Fruit fly (Drosophila melanogaster): Measurements from ENCODE around the gene CG2924.

The CG2924 gene

dm6 chrX:2222181-2222790 is 48.3 kb downstream of the CG2924 start, which contains the start of gene Vinc (continued):
- TF ChIP-seq CG7928 (GFP tag; optimal IDR thresholded peaks at IDR 0.05) = peak; percentile 63
- TF ChIP-seq Max (GFP tag; optimal IDR thresholded peaks at IDR 0.05) = peak; percentile 81
- TF ChIP-seq dati (GFP tag; IDR thresholded peaks at IDR 0.05) = no peak
- TF ChIP-seq p53 (GFP tag; optimal IDR thresholded peaks at IDR 0.05) = peak; percentile 72
- peak; percentile 61 for TF ChIP-seq zen (tag; optimal IDR thresholded peaks at IDR 0.05)
- TF ChIP-seq Antp (GFP tag; optimal IDR thresholded peaks at IDR 0.05) = peak; percentile 91
- peak; percentile 98 for TF ChIP-seq row (GFP tag; IDR thresholded peaks at IDR 0.05)
- no peak for TF ChIP-seq insv (GFP tag; optimal IDR thresholded peaks at IDR 0.05)
- no peak for TF ChIP-seq Hr78 (GFP tag; optimal IDR thresholded peaks at IDR 0.05)
- TF ChIP-seq CG2889 (GFP tag; IDR thresholded peaks at IDR 0.05) = peak; percentile 59; the same call in 2 of the 3 replicates
- peak; percentile 79 for TF ChIP-seq CG6254 (GFP tag; optimal IDR thresholded peaks at IDR 0.05)
- no peak for TF ChIP-seq sna (GFP tag; IDR thresholded peaks at IDR 0.05; ENCODE audit: partially characterized antibody)
- TF ChIP-seq Dip2 (GFP tag; IDR thresholded peaks at IDR 0.05) = no peak
- peak; percentile 8 for TF ChIP-seq TFAM (GFP tag; optimal IDR thresholded peaks at IDR 0.05)
- peak; percentile 81 for TF ChIP-seq Six4 (GFP tag; optimal IDR thresholded peaks at IDR 0.05)
- TF ChIP-seq en (GFP tag; optimal IDR thresholded peaks at IDR 0.05) = peak; percentile 82
- TF ChIP-seq CG12155 (GFP tag; optimal IDR thresholded peaks at IDR 0.05) = peak; percentile 96
- TF ChIP-seq Fer3 (tag; optimal IDR thresholded peaks at IDR 0.05) = peak; percentile 91
- TF ChIP-seq CG3163 (GFP tag; optimal IDR thresholded peaks at IDR 0.05) = peak; percentile 39
- no peak for TF ChIP-seq abd-A (tag; optimal IDR thresholded peaks at IDR 0.05)
- peak; percentile 89 for TF ChIP-seq Dbx (GFP tag; IDR thresholded peaks at IDR 0.05)
- peak; percentile 77 for TF ChIP-seq Ada2b (GFP tag; IDR thresholded peaks at IDR 0.05)
- TF ChIP-seq Mrtf (GFP tag; IDR thresholded peaks at IDR 0.05) = peak; percentile 77; the same call in 2 of the 3 replicates
- TF ChIP-seq Nf-YB (GFP tag; optimal IDR thresholded peaks at IDR 0.05) = peak; percentile 62
- peak; percentile 90 for TF ChIP-seq HHEX (GFP tag; optimal IDR thresholded peaks at IDR 0.05)
- peak; percentile 67 for TF ChIP-seq Atf-2 (GFP tag; optimal IDR thresholded peaks at IDR 0.05)
- peak; percentile 96 for TF ChIP-seq lab (GFP tag; optimal IDR thresholded peaks at IDR 0.05)
- no peak; the same call in 1 of the 3 replicates for TF ChIP-seq ci (GFP tag; IDR thresholded peaks at IDR 0.05)
- TF ChIP-seq sqz (GFP tag; optimal IDR thresholded peaks at IDR 0.05) = peak; percentile 82
- no peak; the same call in 1 of the 2 replicates for TF ChIP-seq sim (GFP tag; IDR thresholded peaks at IDR 0.05)
- TF ChIP-seq CG10565 (GFP tag; optimal IDR thresholded peaks at IDR 0.05) = no peak
- peak; percentile 42 for TF ChIP-seq CG9797 (GFP tag; optimal IDR thresholded peaks at IDR 0.05)
- peak; percentile 73 for TF ChIP-seq CG4730 (GFP tag; IDR thresholded peaks at IDR 0.05)
- peak; percentile 79 for TF ChIP-seq crc (GFP tag; optimal IDR thresholded peaks at IDR 0.05)
- peak; percentile 91 for TF ChIP-seq Xrp1 (GFP tag; IDR thresholded peaks at IDR 0.05)
- TF ChIP-seq CG4282 (GFP tag; optimal IDR thresholded peaks at IDR 0.05) = peak; percentile 18
- TF ChIP-seq Asciz (GFP tag; optimal IDR thresholded peaks at IDR 0.05) = no peak
- no peak for TF ChIP-seq gsb-n (tag; optimal IDR thresholded peaks at IDR 0.05)
- peak; percentile 81 for TF ChIP-seq lilli (GFP tag; optimal IDR thresholded peaks at IDR 0.05)
- peak; percentile 83 for TF ChIP-seq E2f1 (GFP tag; IDR thresholded peaks at IDR 0.05)
- peak; percentile 91 for TF ChIP-seq CG10147 (GFP tag; optimal IDR thresholded peaks at IDR 0.05)
- peak; percentile 94 for TF ChIP-seq CG11695 (GFP tag; IDR thresholded peaks at IDR 0.05)
- peak; percentile 77 for TF ChIP-seq CG8281 (tag; optimal IDR thresholded peaks at IDR 0.05)
- TF ChIP-seq CG7786 (GFP tag; optimal IDR thresholded peaks at IDR 0.05) = peak; percentile 80
- peak; percentile 84 for TF ChIP-seq CG30403 (GFP tag; optimal IDR thresholded peaks at IDR 0.05)
- TF ChIP-seq gcm (GFP tag; optimal IDR thresholded peaks at IDR 0.05) = peak; percentile 71
- peak; percentile 83 for TF ChIP-seq tup (GFP tag; optimal IDR thresholded peaks at IDR 0.05)
- peak in 1 of 2 experiments; percentile 1 for TF ChIP-seq crp (GFP tag; optimal IDR thresholded peaks at IDR 0.05)
- TF ChIP-seq unpg (GFP tag; optimal IDR thresholded peaks at IDR 0.05) = peak; percentile 73

All from whole organism, embryonic.